Worm (Caenorhabditis elegans) whole organism, midembryonic: ENCODE results near the gene lin-37.

Experiments used
- T22C8.4 ChIP-seq: fragments of 200-800 bp; sonication (Bioruptor generic); IDR thresholded peaks from 2 replicates; pipeline ENCODE4 v1.3.6; 2022; ENCODE audit warnings: missing genetic modification characterization, missing compliant biosample characterization
- cog-1 ChIP-seq: sonication (generic microtip); optimal IDR thresholded peaks from 2 replicates; lab custom pipeline; 2016; ENCODE audit warnings: missing genetic modification characterization, missing compliant biosample characterization
- flt-1 ChIP-seq: fragments of 200-800 bp; sonication (Bioruptor generic); IDR thresholded peaks from 2 replicates; pipeline ENCODE4 v1.3.6; 2022; ENCODE audit warnings: missing genetic modification characterization, missing compliant biosample characterization
- klf-2 ChIP-seq: fragments of 200-800 bp; sonication (Bioruptor generic); conservative IDR thresholded peaks from 2 replicates; pipeline ENCODE4 v1.3.6; 2022; ENCODE audit warnings: missing genetic modification reagents, missing genetic modification characterization, missing compliant biosample characterization
- med-1 ChIP-seq: sonication (generic microtip); optimal IDR thresholded peaks from 2 replicates; lab custom pipeline; 2017; ENCODE audit warnings: missing genetic modification characterization, mild to moderate bottlenecking, missing compliant biosample characterization, antibody characterized with exemption, missing genetic modification reagents; ENCODE audit not compliant: insufficient read depth
- ref-1 ChIP-seq: fragments of 200-800 bp; sonication (Bioruptor generic); conservative IDR thresholded peaks from 2 replicates; pipeline ENCODE4 v1.3.6; 2022; ENCODE audit warnings: missing genetic modification reagents, missing genetic modification characterization, missing compliant biosample characterization
- tab-1 ChIP-seq: fragments of 200-800 bp; sonication (Bioruptor generic); IDR thresholded peaks from 2 replicates; pipeline ENCODE4 v1.3.6; 2022; ENCODE audit warnings: missing genetic modification characterization, missing compliant biosample characterization
- ztf-23 ChIP-seq: fragments of 200-800 bp; sonication (Bioruptor generic); IDR thresholded peaks from 2 replicates; pipeline ENCODE4 v1.3.6; 2022; ENCODE audit warnings: missing genetic modification reagents, missing genetic modification characterization, missing compliant biosample characterization
- ztf-29 ChIP-seq: fragments of 200-800 bp; sonication (Bioruptor generic); IDR thresholded peaks from 2 replicates; pipeline ENCODE4 v1.3.6; 2022; ENCODE audit warnings: missing genetic modification reagents, missing genetic modification characterization, missing compliant biosample characterization

lin-37 gene

DNA sequence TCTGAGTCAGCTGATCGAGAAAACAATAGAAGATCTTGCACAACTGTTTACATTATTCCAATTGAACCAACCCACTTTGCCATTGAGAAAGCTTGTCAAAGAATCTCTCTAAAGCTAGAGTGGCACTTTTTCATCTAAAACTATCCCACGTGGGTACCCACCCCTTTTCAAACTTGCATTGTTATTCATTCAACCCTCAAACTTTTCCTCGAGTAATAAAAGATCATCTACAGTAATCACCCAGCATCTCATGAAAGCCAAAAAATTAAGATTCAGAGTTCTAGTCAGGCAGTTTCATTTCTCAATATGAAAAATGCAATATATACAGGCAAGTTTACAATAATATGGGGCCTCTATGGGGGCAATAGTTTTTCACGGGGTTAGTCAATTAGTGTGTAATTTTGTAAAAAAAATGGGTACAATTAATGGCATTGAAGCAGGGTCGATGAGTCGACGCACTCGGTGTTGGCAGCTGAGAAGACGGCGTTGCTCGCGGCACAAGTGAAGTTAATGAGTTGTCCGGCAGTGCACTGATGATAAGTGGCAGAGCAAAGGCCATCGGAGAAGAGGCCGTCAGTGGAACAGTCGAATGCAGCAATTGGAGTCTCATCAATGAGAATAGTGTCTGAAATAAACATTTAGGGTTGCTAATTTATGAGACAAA is 29.6 kb upstream of the lin-37 start:
- no peak for TF ChIP-seq klf-2 (GFP tag; lab: Robert Waterston, UW)
- no peak for TF ChIP-seq tab-1
- no peak for TF ChIP-seq ref-1 (GFP tag; lab: Robert Waterston, UW)
- no peak for TF ChIP-seq ztf-23
- no peak for TF ChIP-seq med-1 (GFP tag; lab: Kevin White, UChicago)
- no peak for TF ChIP-seq cog-1 (tag; lab: Kevin White, UChicago)
- no peak for TF ChIP-seq ztf-29
- TF ChIP-seq flt-1 (GFP tag; lab: Robert Waterston, UW), result no peak
- TF ChIP-seq T22C8.4 (GFP tag; lab: Robert Waterston, UW), result no peak

- TF ChIP-seq ztf-23, result no peak
Measured at ce11 chrIII:7100001-7100400, 27.6 kb upstream of the lin-37 start, which contains the start of gene ZK418.11. Gene ZK418.11 (plus strand): TSS chrIII:7100289.

DNA sequence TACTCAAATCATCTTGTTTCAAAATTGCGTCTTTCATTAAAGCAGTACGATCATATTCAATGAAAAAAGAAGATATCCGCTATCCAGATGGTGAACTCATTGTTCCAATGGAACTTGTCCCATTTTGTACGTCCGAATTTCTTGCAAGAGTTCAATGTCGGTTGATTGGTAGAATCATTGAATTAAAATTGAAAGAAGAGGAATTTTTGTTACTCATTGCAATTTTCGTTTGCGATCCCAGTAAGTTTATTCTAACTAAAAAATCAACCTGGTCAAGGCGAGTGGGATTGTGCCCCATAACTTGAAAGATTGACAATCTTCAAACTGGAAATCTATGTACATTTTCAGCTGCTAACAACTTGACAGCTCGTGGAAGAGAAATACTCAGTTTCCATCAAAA is 24.1 kb upstream of the lin-37 start:
- TF ChIP-seq tab-1 (no peak), med-1 (GFP tag; lab: Kevin White, UChicago) (no peak)

DNA sequence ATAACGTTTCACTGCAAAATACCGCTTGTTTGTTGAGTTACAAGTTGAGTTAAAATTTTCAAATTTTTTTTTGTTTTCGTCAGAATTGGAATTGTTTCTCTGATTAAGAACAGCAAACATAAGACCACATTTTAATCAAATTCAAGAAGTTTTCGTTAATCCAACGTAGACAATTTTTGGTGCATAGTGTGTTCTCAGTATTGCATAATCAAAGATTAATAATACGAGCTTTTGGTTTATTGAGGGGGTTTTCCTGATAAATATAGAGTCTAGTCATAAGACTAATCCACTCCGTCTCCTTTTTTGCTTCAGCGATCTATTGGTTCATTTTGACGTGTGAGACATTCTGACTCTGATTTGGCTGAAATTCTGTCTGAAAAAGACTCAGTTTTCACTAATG is 22.8 kb upstream of the lin-37 start, which contains the start of gene nhr-9:
TSS of gene nhr-9 (plus strand) at position 307 of the 400 bp plus-strand sequence.
- no peak for TF ChIP-seq ref-1 (GFP tag; lab: Robert Waterston, UW)

- TF ChIP-seq ztf-23, result no peak
- no peak for TF ChIP-seq T22C8.4 (GFP tag; lab: Robert Waterston, UW)
- no peak for TF ChIP-seq cog-1 (tag; lab: Kevin White, UChicago)
- no peak for TF ChIP-seq ref-1 (GFP tag; lab: Robert Waterston, UW)
- no peak for TF ChIP-seq tab-1
Measured at ce11 chrIII:7091042-7091441, 18.7 kb upstream of the lin-37 start, which contains the start of gene ZK418.2. Gene ZK418.2 (plus strand): TSS chrIII:7091342.

DNA sequence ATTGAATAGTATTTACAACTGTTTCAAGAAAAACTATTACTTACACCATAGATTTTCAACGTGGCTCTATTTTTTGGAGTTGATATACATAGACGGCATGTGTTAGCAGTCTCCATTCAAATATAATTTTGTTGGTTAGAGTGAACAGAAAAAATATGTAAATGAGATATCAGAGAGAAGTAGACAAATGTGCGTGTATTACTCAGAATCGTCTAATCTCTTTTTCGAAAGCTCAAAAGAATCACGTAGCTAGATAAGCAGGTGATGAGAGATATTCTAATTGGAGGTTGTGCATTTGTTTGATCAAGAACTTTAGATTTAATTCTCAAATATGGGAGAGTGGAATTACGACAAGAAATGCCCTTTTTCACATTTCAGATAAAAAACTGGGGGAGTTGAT is 18.2 kb upstream of the lin-37 start, which contains the start of gene ZK418.10:
TSS of gene ZK418.10 (minus strand) at position 148 of the 400 bp plus-strand sequence.
- no peak for TF ChIP-seq ref-1 (GFP tag; lab: Robert Waterston, UW)
- no peak for TF ChIP-seq med-1 (GFP tag; lab: Kevin White, UChicago)
- no peak for TF ChIP-seq ztf-23
- TF ChIP-seq tab-1, result no peak
- TF ChIP-seq T22C8.4 (GFP tag; lab: Robert Waterston, UW), result no peak
- no peak for TF ChIP-seq cog-1 (tag; lab: Kevin White, UChicago)
- TF ChIP-seq ztf-29, result no peak
- no peak for TF ChIP-seq flt-1 (GFP tag; lab: Robert Waterston, UW)
- TF ChIP-seq klf-2 (GFP tag; lab: Robert Waterston, UW), result no peak

- TF ChIP-seq ztf-23 (0 out of 2 replicates have a peak, but pooled peaks have one; percentile 27), ref-1 (GFP tag; lab: Robert Waterston, UW) (no peak)
Measured at ce11 chrIII:7087691-7088323, 15.5 kb upstream of the lin-37 start, which contains the start of gene fubl-2. Gene fubl-2 (minus strand): TSS chrIII:7087741.

- TF ChIP-seq ztf-23 (no peak), T22C8.4 (GFP tag; lab: Robert Waterston, UW) (no peak), cog-1 (tag; lab: Kevin White, UChicago) (no peak), med-1 (GFP tag; lab: Kevin White, UChicago) (no peak), ztf-29 (no peak), tab-1 (no peak), klf-2 (GFP tag; lab: Robert Waterston, UW) (no peak), flt-1 (GFP tag; lab: Robert Waterston, UW) (no peak), ref-1 (GFP tag; lab: Robert Waterston, UW) (no peak)
Measured at ce11 chrIII:7087180-7087579, 14.8 kb upstream of the lin-37 start.

DNA sequence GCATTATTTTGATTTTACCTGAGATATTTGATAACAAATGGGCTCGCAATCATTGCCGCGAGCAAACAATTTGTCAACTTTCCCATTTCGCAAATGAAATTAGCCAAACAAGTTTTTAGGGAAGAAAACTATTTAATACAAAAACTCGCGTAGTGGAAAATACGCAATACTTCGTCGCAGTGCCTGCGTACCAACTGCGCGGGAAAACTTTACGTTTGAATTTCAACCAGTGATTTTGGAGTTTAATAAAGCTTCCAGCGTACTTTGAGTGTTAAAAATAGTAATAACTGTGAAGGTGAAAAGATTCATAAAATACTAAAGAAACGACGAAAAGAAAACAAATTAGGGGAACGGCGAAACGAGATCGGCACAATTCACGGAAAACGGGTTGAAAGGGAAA is 12.6 kb upstream of the lin-37 start, which contains the start of gene tofu-7:
TSS of gene tofu-7 (minus strand) at position 111 of the 400 bp plus-strand sequence.
- TF ChIP-seq flt-1 (GFP tag; lab: Robert Waterston, UW) (no peak), ztf-29 (no peak), T22C8.4 (GFP tag; lab: Robert Waterston, UW) (no peak), ztf-23 (no peak), tab-1 (no peak), med-1 (GFP tag; lab: Kevin White, UChicago) (no peak), cog-1 (tag; lab: Kevin White, UChicago) (no peak), klf-2 (GFP tag; lab: Robert Waterston, UW) (no peak), ref-1 (GFP tag; lab: Robert Waterston, UW) (no peak)

ce11 chrIII:7083106-7083505 is 10.8 kb upstream of the lin-37 start:
- no peak for TF ChIP-seq flt-1 (GFP tag; lab: Robert Waterston, UW)
- TF ChIP-seq cog-1 (tag; lab: Kevin White, UChicago), result no peak
- no peak for TF ChIP-seq T22C8.4 (GFP tag; lab: Robert Waterston, UW)
- no peak for TF ChIP-seq ref-1 (GFP tag; lab: Robert Waterston, UW)
- no peak for TF ChIP-seq klf-2 (GFP tag; lab: Robert Waterston, UW)
- no peak for TF ChIP-seq ztf-23
- no peak for TF ChIP-seq tab-1
